Fruit fly (Drosophila melanogaster) whole organism, embryonic: ENCODE measurements around the gene InR.

Experiments used
- ATbp ChIP-seq: fragments of 200-800 bp; sonication (Bioruptor generic); optimal IDR thresholded peaks from 2 replicates; lab custom pipeline; 2017; ENCODE audit warnings: missing biosample characterization, mild to moderate bottlenecking, missing genetic modification characterization, missing genetic modification reagents
- Antp ChIP-seq: fragments of 200-800 bp; sonication (Bioruptor generic); optimal IDR thresholded peaks from 3 replicates; lab custom pipeline; 2016; ENCODE audit warnings: missing biosample characterization, missing genetic modification characterization
- B-H1 ChIP-seq: fragments of 200-800 bp; sonication (Bioruptor generic); IDR thresholded peaks from 3 replicates; pipeline ENCODE4 v1.3.6; 2022; ENCODE audit warnings: missing biosample characterization, missing genetic modification characterization
- Bgb ChIP-seq: fragments of 200-800 bp; sonication (Bioruptor generic); IDR thresholded peaks from 2 replicates; pipeline ENCODE4 v1.3.6; 2022; ENCODE audit warnings: missing biosample characterization, missing genetic modification characterization; ENCODE audit not compliant: partially characterized antibody
- CG12659 ChIP-seq: fragments of 200-800 bp; sonication (Bioruptor generic); optimal IDR thresholded peaks from 3 replicates; lab custom pipeline; 2017; ENCODE audit warnings: mild to moderate bottlenecking, missing biosample characterization, missing genetic modification reagents, missing genetic modification characterization
- CG12942 ChIP-seq: fragments of 200-800 bp; sonication (Bioruptor generic); optimal IDR thresholded peaks from 3 replicates; lab custom pipeline; 2016; ENCODE audit warnings: missing biosample characterization, missing genetic modification characterization
- CG14710 ChIP-seq: fragments of 200-800 bp; sonication (Bioruptor generic); optimal IDR thresholded peaks from 3 replicates; lab custom pipeline; 2019; ENCODE audit warnings: missing biosample characterization, mild to moderate bottlenecking, missing genetic modification characterization, moderate library complexity
- CG14860 ChIP-seq: fragments of 200-800 bp; sonication (Bioruptor generic); IDR thresholded peaks from 3 replicates; pipeline ENCODE4 v1.3.6; 2022; ENCODE audit warnings: missing biosample characterization, missing genetic modification characterization; ENCODE audit not compliant: partially characterized antibody
- CG15269 ChIP-seq: fragments of 200-800 bp; sonication (Bioruptor generic); optimal IDR thresholded peaks from 2 replicates; lab custom pipeline; 2018; ENCODE audit warnings: missing biosample characterization, mild to moderate bottlenecking, missing genetic modification characterization, moderate library complexity
- CG2129 ChIP-seq: fragments of 200-800 bp; sonication (Bioruptor generic); IDR thresholded peaks from 2 replicates; pipeline ENCODE4 v1.3.6; 2022; ENCODE audit warnings: missing biosample characterization, missing genetic modification characterization; ENCODE audit not compliant: partially characterized antibody
- CG3163 ChIP-seq: fragments of 200-800 bp; sonication (Bioruptor generic); optimal IDR thresholded peaks from 3 replicates; lab custom pipeline; 2016; ENCODE audit warnings: missing biosample characterization, missing genetic modification characterization
- CG32532 ChIP-seq: fragments of 200-800 bp; sonication (Bioruptor generic); IDR thresholded peaks from 2 replicates; pipeline ENCODE4 v1.3.6; 2022; ENCODE audit warnings: missing biosample characterization, missing genetic modification characterization
- CG3838 ChIP-seq: fragments of 200-800 bp; sonication (Bioruptor generic); optimal IDR thresholded peaks from 3 replicates; lab custom pipeline; 2016; ENCODE audit warnings: missing biosample characterization, missing genetic modification characterization
- CG4328 ChIP-seq: fragments of 200-800 bp; sonication (Bioruptor generic); optimal IDR thresholded peaks from 3 replicates; lab custom pipeline; 2017; ENCODE audit warnings: missing biosample characterization, missing genetic modification reagents, missing genetic modification characterization
- CG4707 ChIP-seq: fragments of 200-800 bp; sonication (Bioruptor generic); optimal IDR thresholded peaks from 2 replicates; lab custom pipeline; 2018; ENCODE audit warnings: missing biosample characterization, mild to moderate bottlenecking, missing genetic modification characterization, moderate library complexity
- CG6765 ChIP-seq: fragments of 200-800 bp; sonication (Bioruptor generic); optimal IDR thresholded peaks from 3 replicates; lab custom pipeline; 2017; ENCODE audit warnings: missing biosample characterization, mild to moderate bottlenecking, missing genetic modification characterization
- CG9876 ChIP-seq: fragments of 200-800 bp; sonication (Bioruptor generic); optimal IDR thresholded peaks from 2 replicates; lab custom pipeline; 2016; ENCODE audit warnings: missing biosample characterization, missing genetic modification characterization
- Dip3 ChIP-seq: fragments of 200-800 bp; sonication (Bioruptor generic); optimal IDR thresholded peaks from 3 replicates; lab custom pipeline; 2016; ENCODE audit warnings: missing biosample characterization, missing genetic modification characterization
- Dref ChIP-seq: fragments of 200-800 bp; sonication (Bioruptor generic); IDR thresholded peaks from 2 replicates; pipeline ENCODE4 v1.3.6; 2022; ENCODE audit warnings: missing biosample characterization, missing genetic modification characterization
- Fer1 ChIP-seq: fragments of 200-800 bp; sonication (Bioruptor generic); optimal IDR thresholded peaks from 2 replicates; lab custom pipeline; 2017; ENCODE audit warnings: missing biosample characterization, mild to moderate bottlenecking, missing genetic modification characterization
- HHEX ChIP-seq: fragments of 200-800 bp; sonication (Bioruptor generic); optimal IDR thresholded peaks from 3 replicates; lab custom pipeline; 2017; ENCODE audit warnings: missing biosample characterization, mild to moderate bottlenecking, missing genetic modification characterization, missing genetic modification reagents
- Hey ChIP-seq: fragments of 200-800 bp; sonication (Bioruptor generic); optimal IDR thresholded peaks from 3 replicates; lab custom pipeline; 2018; ENCODE audit warnings: missing biosample characterization, mild to moderate bottlenecking, missing genetic modification characterization
- HmgD ChIP-seq: fragments of 200-800 bp; sonication (Bioruptor generic); optimal IDR thresholded peaks from 3 replicates; lab custom pipeline; 2016; ENCODE audit warnings: missing biosample characterization, missing genetic modification characterization
- Hmr ChIP-seq: fragments of 200-800 bp; sonication (Bioruptor generic); optimal IDR thresholded peaks from 3 replicates; lab custom pipeline; 2017; ENCODE audit warnings: mild to moderate bottlenecking, missing biosample characterization, missing genetic modification reagents, missing genetic modification characterization
- MESR4 ChIP-seq: fragments of 200-800 bp; sonication (Bioruptor generic); optimal IDR thresholded peaks from 2 replicates; lab custom pipeline; 2018; ENCODE audit warnings: missing biosample characterization, mild to moderate bottlenecking, missing genetic modification characterization, moderate library complexity
- NFAT ChIP-seq: fragments of 200-800 bp; sonication (Bioruptor generic); IDR thresholded peaks from 2 replicates; pipeline ENCODE4 v1.3.6; 2022; ENCODE audit warnings: missing biosample characterization, missing genetic modification characterization
- Oli ChIP-seq: fragments of 200-800 bp; sonication (Bioruptor generic); optimal IDR thresholded peaks from 2 replicates; lab custom pipeline; 2018; ENCODE audit warnings: missing biosample characterization, mild to moderate bottlenecking, missing genetic modification characterization, moderate library complexity
- Sry-δ ChIP-seq: fragments of 200-800 bp; sonication (Bioruptor generic); optimal IDR thresholded peaks from 2 replicates; lab custom pipeline; 2016; ENCODE audit warnings: missing biosample characterization, missing genetic modification characterization
- ara ChIP-seq: fragments of 200-800 bp; sonication (Bioruptor generic); IDR thresholded peaks from 2 replicates; pipeline ENCODE4 v1.3.6; 2022; ENCODE audit warnings: missing biosample characterization, missing genetic modification characterization
- bowl ChIP-seq: fragments of 200-800 bp; sonication (Bioruptor generic); IDR thresholded peaks from 2 replicates; pipeline ENCODE4 v1.3.6; 2022; ENCODE audit warnings: missing biosample characterization, missing genetic modification characterization
- caup ChIP-seq: fragments of 200-800 bp; sonication (Bioruptor generic); optimal IDR thresholded peaks from 3 replicates; lab custom pipeline; 2017; ENCODE audit warnings: missing biosample characterization, mild to moderate bottlenecking, missing genetic modification characterization, moderate library complexity; ENCODE audit not compliant: severe bottlenecking
- crc ChIP-seq: fragments of 200-800 bp; sonication (Bioruptor generic); optimal IDR thresholded peaks from 2 replicates; lab custom pipeline; 2016; ENCODE audit warnings: missing biosample characterization, missing genetic modification characterization
- da ChIP-seq: fragments of 200-800 bp; sonication (Bioruptor generic); optimal IDR thresholded peaks from 2 replicates; lab custom pipeline; 2016; ENCODE audit warnings: missing biosample characterization, missing genetic modification characterization
- disco-r ChIP-seq: fragments of 200-800 bp; sonication (Bioruptor generic); optimal IDR thresholded peaks from 2 replicates; lab custom pipeline; 2016; ENCODE audit warnings: missing biosample characterization, missing genetic modification characterization
- ems ChIP-seq: fragments of 200-800 bp; sonication (Bioruptor generic); optimal IDR thresholded peaks from 3 replicates; lab custom pipeline; 2016; ENCODE audit warnings: missing biosample characterization, missing genetic modification characterization
- eyg ChIP-seq: fragments of 200-800 bp; sonication (Bioruptor generic); optimal IDR thresholded peaks from 3 replicates; lab custom pipeline; 2016; ENCODE audit warnings: missing biosample characterization, missing genetic modification characterization
- ftz-f1 ChIP-seq: fragments of 200-800 bp; sonication (Bioruptor generic); optimal IDR thresholded peaks from 2 replicates; lab custom pipeline; 2016; ENCODE audit warnings: missing biosample characterization, missing genetic modification characterization
- grau ChIP-seq: fragments of 200-800 bp; optimal IDR thresholded peaks from 3 replicates; lab custom pipeline; 2019; ENCODE audit warnings: missing biosample characterization, mild to moderate bottlenecking, missing genetic modification characterization, moderate library complexity
- h ChIP-seq: fragments of >200 bp; optimal IDR thresholded peaks from 2 replicates; lab custom pipeline; 2017
- lab ChIP-seq: fragments of 200-800 bp; sonication (Bioruptor generic); optimal IDR thresholded peaks from 3 replicates; lab custom pipeline; 2017; ENCODE audit warnings: missing biosample characterization, missing genetic modification characterization, mild to moderate bottlenecking, moderate library complexity, missing genetic modification reagents
- lbe ChIP-seq: fragments of 200-800 bp; sonication (Bioruptor generic); optimal IDR thresholded peaks from 2 replicates; lab custom pipeline; 2016; ENCODE audit warnings: missing biosample characterization, mild to moderate bottlenecking, missing genetic modification characterization
- maf-S ChIP-seq: fragments of 200-800 bp; sonication (Bioruptor generic); optimal IDR thresholded peaks from 2 replicates; lab custom pipeline; 2016; ENCODE audit warnings: missing biosample characterization, missing genetic modification characterization
- mirr ChIP-seq: fragments of 200-800 bp; sonication (Bioruptor generic); optimal IDR thresholded peaks from 3 replicates; lab custom pipeline; 2018; ENCODE audit warnings: missing biosample characterization, mild to moderate bottlenecking, missing genetic modification characterization
- nmo ChIP-seq: fragments of 200-800 bp; sonication (Bioruptor generic); optimal IDR thresholded peaks from 2 replicates; lab custom pipeline; 2018; ENCODE audit warnings: missing biosample characterization, mild to moderate bottlenecking, missing genetic modification characterization, moderate library complexity
- schlank ChIP-seq: fragments of 200-800 bp; sonication (Bioruptor generic); optimal IDR thresholded peaks from 2 replicates; lab custom pipeline; 2018; ENCODE audit warnings: missing biosample characterization, mild to moderate bottlenecking, missing genetic modification characterization
- slou ChIP-seq: fragments of 200-800 bp; sonication (Bioruptor generic); optimal IDR thresholded peaks from 3 replicates; lab custom pipeline; 2016; ENCODE audit warnings: missing biosample characterization, missing genetic modification characterization
- slp2 ChIP-seq: fragments of 200-800 bp; sonication (Bioruptor generic); optimal IDR thresholded peaks from 2 replicates; lab custom pipeline; 2016; ENCODE audit warnings: missing biosample characterization, missing genetic modification characterization
- stc ChIP-seq: fragments of 200-800 bp; sonication (Bioruptor generic); IDR thresholded peaks from 2 replicates; pipeline ENCODE4 v1.3.6; 2022; ENCODE audit warnings: missing biosample characterization, missing genetic modification characterization
- toy ChIP-seq: fragments of 200-800 bp; sonication (Bioruptor generic); IDR thresholded peaks from 2 replicates; pipeline ENCODE4 v1.3.6; 2022; ENCODE audit warnings: missing biosample characterization, missing genetic modification characterization
- vfl ChIP-seq: fragments of 200-800 bp; sonication (Bioruptor generic); optimal IDR thresholded peaks from 2 replicates; lab custom pipeline; 2016; ENCODE audit warnings: missing biosample characterization, missing genetic modification characterization
- zfh1 ChIP-seq: fragments of 200-800 bp; sonication (Bioruptor generic); IDR thresholded peaks from 3 replicates; pipeline ENCODE4 v1.3.6; 2022; ENCODE audit warnings: missing biosample characterization, missing genetic modification characterization

Gene InR

DNA sequence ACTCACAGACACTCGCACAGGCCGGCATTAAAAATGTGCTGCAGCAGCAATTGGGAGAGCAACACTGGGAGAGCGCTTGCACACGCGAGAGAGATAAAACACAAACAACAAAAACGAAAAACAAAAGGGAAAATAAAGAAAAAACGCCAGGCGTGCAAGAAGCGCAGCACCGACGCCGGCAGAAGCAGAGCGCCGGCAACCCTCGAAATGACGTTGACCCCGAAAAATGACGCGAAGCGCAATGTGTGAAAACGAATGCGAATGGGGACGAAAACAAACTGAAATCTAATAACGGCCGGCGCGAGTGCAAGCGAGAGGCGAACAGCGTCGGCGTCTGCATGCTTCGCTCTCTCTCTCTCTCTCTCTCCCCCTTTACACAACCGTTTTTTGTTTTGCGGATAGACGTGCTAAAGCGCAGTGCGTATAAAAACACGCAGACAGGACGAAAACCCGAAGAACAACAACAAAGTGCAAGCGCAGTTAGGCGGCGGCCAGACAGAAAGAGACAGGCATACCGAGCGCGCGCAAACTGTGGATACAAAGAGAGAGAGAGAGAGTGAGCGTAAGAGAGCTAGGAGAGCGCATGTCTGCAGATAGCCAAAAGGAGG lies 13.7 kb downstream of the InR start (continued):
- TF ChIP-seq Fer1 (GFP tag; lab: Kevin White, UChicago) = no peak
- no peak for TF ChIP-seq Sry-δ (GFP tag; lab: Kevin White, UChicago)
- TF ChIP-seq CG4707 (GFP tag; lab: Kevin White, UChicago) = no peak
- no peak for TF ChIP-seq ftz-f1 (GFP tag; lab: Kevin White, UChicago)
- no peak for TF ChIP-seq grau (tag; lab: Kevin White, UChicago)
- TF ChIP-seq Hey = peak; percentile 36
- TF ChIP-seq B-H1 (GFP tag; lab: Robert Waterston, UW) = no peak
- no peak for TF ChIP-seq toy (GFP tag; lab: Robert Waterston, UW)
- TF ChIP-seq CG3163 (GFP tag; lab: Kevin White, UChicago) = peak; percentile 66
- no peak for TF ChIP-seq Bgb (GFP tag; lab: Robert Waterston, UW)
- no peak for TF ChIP-seq ems (GFP tag; lab: Kevin White, UChicago)
- TF ChIP-seq caup = no peak
- no peak for TF ChIP-seq CG32532 (GFP tag; lab: Robert Waterston, UW)
- TF ChIP-seq slou (GFP tag; lab: Kevin White, UChicago) = no peak
- no peak for TF ChIP-seq slp2
- no peak for TF ChIP-seq schlank (tag; lab: Kevin White, UChicago)
- TF ChIP-seq lbe (GFP tag; lab: Kevin White, UChicago) = no peak
- TF ChIP-seq CG3838 (GFP tag; lab: Kevin White, UChicago) = no peak
- peak; percentile 2 for TF ChIP-seq da
- TF ChIP-seq Dip3 = no peak
- no peak for TF ChIP-seq Oli
- no peak for TF ChIP-seq lab
- TF ChIP-seq CG6765 = no peak
- TF ChIP-seq CG12942 (GFP tag; lab: Kevin White, UChicago) = no peak
- TF ChIP-seq CG4328 (GFP tag; lab: Kevin White, UChicago) = no peak
- TF ChIP-seq ara (GFP tag; lab: Robert Waterston, UW) = no peak
- TF ChIP-seq vfl (GFP tag; lab: Kevin White, UChicago) = no peak
- no peak for TF ChIP-seq CG14860
- TF ChIP-seq bowl (GFP tag; lab: Robert Waterston, UW) = no peak
- no peak for TF ChIP-seq NFAT (GFP tag; lab: Robert Waterston, UW)
- TF ChIP-seq ATbp = no peak
- TF ChIP-seq CG15269 = no peak
- TF ChIP-seq Dref (GFP tag; lab: Robert Waterston, UW) = no peak
- no peak for TF ChIP-seq maf-S (GFP tag; lab: Kevin White, UChicago)
- no peak for TF ChIP-seq zfh1
- no peak for TF ChIP-seq HHEX (GFP tag; lab: Kevin White, UChicago)
- no peak for TF ChIP-seq mirr (GFP tag; lab: Kevin White, UChicago)
- TF ChIP-seq CG9876 = no peak
- no peak for TF ChIP-seq h (lab: Kevin White, UChicago)
- peak; percentile 30 for TF ChIP-seq nmo (GFP tag; lab: Kevin White, UChicago)
- TF ChIP-seq disco-r (GFP tag; lab: Kevin White, UChicago) = no peak
- no peak for TF ChIP-seq eyg (GFP tag; lab: Kevin White, UChicago)
- TF ChIP-seq Antp (GFP tag; lab: Kevin White, UChicago) = no peak
- TF ChIP-seq HmgD (GFP tag; lab: Kevin White, UChicago) = no peak
- no peak for TF ChIP-seq CG2129
- TF ChIP-seq MESR4 (GFP tag; lab: Kevin White, UChicago) = no peak
- TF ChIP-seq CG14710 (tag; lab: Kevin White, UChicago) = no peak
- no peak for TF ChIP-seq crc (GFP tag; lab: Kevin White, UChicago)
- no peak for TF ChIP-seq Hmr (GFP tag; lab: Kevin White, UChicago)
- no peak for TF ChIP-seq stc
- TF ChIP-seq CG12659 (GFP tag; lab: Kevin White, UChicago) = no peak
